Fruit fly (Drosophila melanogaster) whole organism, prepupa: Measurements from ENCODE around the gene CG42570.

Experiments
- Blimp-1 ChIP-seq: fragments of 200-800 bp; sonication (Bioruptor generic); optimal IDR thresholded peaks from 3 replicates; lab custom pipeline; 2017; ENCODE audit warnings: missing biosample characterization, missing genetic modification characterization, mild to moderate bottlenecking, moderate library complexity, missing genetic modification reagents
- CG11294 ChIP-seq: fragments of 200-800 bp; sonication (Bioruptor generic); IDR thresholded peaks from 2 replicates; pipeline ENCODE4 v1.3.6; 2022; ENCODE audit warnings: missing biosample characterization, missing genetic modification characterization
- CG11902 ChIP-seq: fragments of 200-800 bp; sonication (Bioruptor generic); optimal IDR thresholded peaks from 3 replicates; lab custom pipeline; 2016; ENCODE audit warnings: missing biosample characterization, missing genetic modification characterization
- CG15336 ChIP-seq: fragments of 200-800 bp; sonication (Bioruptor generic); IDR thresholded peaks from 2 replicates; pipeline ENCODE4 v1.3.6; 2022; ENCODE audit warnings: missing biosample characterization, missing genetic modification characterization
- CG1621 ChIP-seq: fragments of 200-800 bp; sonication (Bioruptor generic); optimal IDR thresholded peaks from 3 replicates; lab custom pipeline; 2018; ENCODE audit warnings: missing biosample characterization, mild to moderate bottlenecking, missing genetic modification characterization
- CG31627 ChIP-seq: fragments of 200-800 bp; sonication (Bioruptor generic); optimal IDR thresholded peaks from 3 replicates; lab custom pipeline; 2016; ENCODE audit warnings: missing biosample characterization, missing genetic modification characterization
- CG32006 ChIP-seq: fragments of 200-800 bp; sonication (Bioruptor generic); optimal IDR thresholded peaks from 3 replicates; lab custom pipeline; 2017; ENCODE audit warnings: missing biosample characterization, mild to moderate bottlenecking, missing genetic modification characterization
- CG4318 ChIP-seq: fragments of 200-800 bp; sonication (Bioruptor generic); optimal IDR thresholded peaks from 3 replicates; lab custom pipeline; 2017; ENCODE audit warnings: missing biosample characterization, mild to moderate bottlenecking, missing genetic modification characterization
- CG6163 ChIP-seq: fragments of 200-800 bp; sonication (Bioruptor generic); IDR thresholded peaks from 3 replicates; pipeline ENCODE4 v1.3.6; 2022; ENCODE audit warnings: missing biosample characterization, missing genetic modification characterization
- CG6276 ChIP-seq: fragments of 200-800 bp; sonication (Bioruptor generic); optimal IDR thresholded peaks from 2 replicates; lab custom pipeline; 2017; ENCODE audit warnings: missing biosample characterization, mild to moderate bottlenecking, missing genetic modification characterization
- CG6854 ChIP-seq: fragments of 200-800 bp; sonication (Bioruptor generic); optimal IDR thresholded peaks from 2 replicates; lab custom pipeline; 2017; ENCODE audit warnings: missing biosample characterization, mild to moderate bottlenecking, missing genetic modification characterization
- CG7368 ChIP-seq: fragments of 200-800 bp; sonication (Bioruptor generic); optimal IDR thresholded peaks from 3 replicates; lab custom pipeline; 2016; ENCODE audit warnings: missing biosample characterization, missing genetic modification characterization
- CG8119 ChIP-seq: fragments of 200-800 bp; sonication (Bioruptor generic); IDR thresholded peaks from 3 replicates; pipeline ENCODE4 v1.3.6; 2022; ENCODE audit warnings: missing biosample characterization, missing genetic modification characterization
- CG8632 ChIP-seq: fragments of 200-800 bp; sonication (Bioruptor generic); optimal IDR thresholded peaks from 3 replicates; lab custom pipeline; 2016; ENCODE audit warnings: missing biosample characterization, missing genetic modification characterization
- Eip75B ChIP-seq: fragments of 200-800 bp; sonication (Bioruptor generic); optimal IDR thresholded peaks from 3 replicates; lab custom pipeline; 2016; ENCODE audit warnings: missing biosample characterization, missing genetic modification characterization
- Eip78C ChIP-seq: fragments of 200-800 bp; sonication (Bioruptor generic); peaks from one replicate; lab custom pipeline; 2016; ENCODE audit warnings: missing biosample characterization, missing genetic modification characterization
- Eip93F ChIP-seq: fragments of 200-800 bp; sonication (Bioruptor generic); optimal IDR thresholded peaks from 2 replicates; lab custom pipeline; 2016; ENCODE audit warnings: missing biosample characterization, mild to moderate bottlenecking, missing genetic modification characterization
- Gug ChIP-seq: fragments of 200-800 bp; sonication (Bioruptor generic); IDR thresholded peaks from 2 replicates; pipeline ENCODE4 v1.3.6; 2022; ENCODE audit warnings: missing biosample characterization, missing genetic modification characterization
- Hr38 ChIP-seq: sonication (Bioruptor generic); optimal IDR thresholded peaks from 2 replicates; lab custom pipeline; 2016; ENCODE audit warnings: missing biosample characterization, missing genetic modification characterization
- Hr4 ChIP-seq: fragments of 200-800 bp; sonication (Bioruptor generic); optimal IDR thresholded peaks from 3 replicates; lab custom pipeline; 2016; ENCODE audit warnings: missing biosample characterization, missing genetic modification characterization
- Lpt ChIP-seq: fragments of 200-800 bp; sonication (Bioruptor generic); optimal IDR thresholded peaks from 3 replicates; lab custom pipeline; 2016; ENCODE audit warnings: missing biosample characterization, missing genetic modification characterization
- OdsH ChIP-seq: fragments of 200-800 bp; sonication (Bioruptor generic); optimal IDR thresholded peaks from 3 replicates; lab custom pipeline; 2016; ENCODE audit warnings: missing biosample characterization, missing genetic modification characterization
- Sox102F ChIP-seq: fragments of 200-800 bp; sonication (Bioruptor generic); optimal IDR thresholded peaks from 2 replicates; lab custom pipeline; 2016; ENCODE audit warnings: missing biosample characterization, mild to moderate bottlenecking, missing genetic modification characterization
- Sox14 ChIP-seq: fragments of 200-800 bp; sonication (Bioruptor generic); optimal IDR thresholded peaks from 3 replicates; lab custom pipeline; 2016; ENCODE audit warnings: missing biosample characterization, missing genetic modification characterization
- Sox15 ChIP-seq: fragments of 200-800 bp; sonication (Bioruptor generic); optimal IDR thresholded peaks from 3 replicates; lab custom pipeline; 2016; ENCODE audit warnings: missing biosample characterization, missing genetic modification characterization
- acj6 ChIP-seq: fragments of 200-800 bp; sonication (Bioruptor generic); optimal IDR thresholded peaks from 3 replicates; lab custom pipeline; 2016; ENCODE audit warnings: missing biosample characterization, missing genetic modification characterization
- cyc ChIP-seq: fragments of 200-800 bp; sonication (Bioruptor generic); optimal IDR thresholded peaks from 3 replicates; lab custom pipeline; 2016; ENCODE audit warnings: missing biosample characterization, missing genetic modification characterization
- dac ChIP-seq: fragments of 200-800 bp; sonication (Bioruptor generic); optimal IDR thresholded peaks from 2 replicates; lab custom pipeline; 2017; ENCODE audit warnings: missing biosample characterization, mild to moderate bottlenecking, missing genetic modification characterization
- dsx ChIP-seq: fragments of 200-800 bp; optimal IDR thresholded peaks from 3 replicates; lab custom pipeline; 2019; ENCODE audit warnings: missing biosample characterization, mild to moderate bottlenecking, missing genetic modification characterization, moderate library complexity; ENCODE audit not compliant: poor library complexity, severe bottlenecking
- esn ChIP-seq: fragments of 200-800 bp; sonication (Bioruptor generic); optimal IDR thresholded peaks from 2 replicates; lab custom pipeline; 2016; ENCODE audit warnings: missing biosample characterization, mild to moderate bottlenecking, missing genetic modification characterization, moderate library complexity
- fd85E ChIP-seq: fragments of 200-800 bp; sonication (Bioruptor generic); optimal IDR thresholded peaks from 3 replicates; lab custom pipeline; 2016; ENCODE audit warnings: missing biosample characterization, missing genetic modification characterization
- fkh ChIP-seq: fragments of 200-800 bp; sonication (Bioruptor generic); optimal IDR thresholded peaks from 3 replicates; lab custom pipeline; 2017; ENCODE audit warnings: missing biosample characterization, mild to moderate bottlenecking, missing genetic modification characterization, moderate library complexity
- lz ChIP-seq: fragments of 200-800 bp; sonication (Bioruptor generic); optimal IDR thresholded peaks from 3 replicates; lab custom pipeline; 2016; ENCODE audit warnings: missing biosample characterization, missing genetic modification characterization
- svp ChIP-seq: fragments of 200-800 bp; sonication (Bioruptor generic); peaks from one replicate; lab custom pipeline; 2016; ENCODE audit warnings: missing biosample characterization, missing genetic modification characterization
- topi ChIP-seq: fragments of 200-800 bp; sonication (Bioruptor generic); optimal IDR thresholded peaks from 3 replicates; lab custom pipeline; 2016; ENCODE audit warnings: missing biosample characterization, missing genetic modification characterization
- vri ChIP-seq: fragments of 200-800 bp; sonication (Bioruptor generic); optimal IDR thresholded peaks from 3 replicates; lab custom pipeline; 2016; ENCODE audit warnings: missing biosample characterization, mild to moderate bottlenecking, missing genetic modification characterization

CG42570 gene

dm6 chr3L:15700338-15700966 is 17.2 kb upstream of the CG42570 start (continued):
- peak; percentile 69 for TF ChIP-seq Sox102F (GFP tag; lab: Kevin White, UChicago)
- TF ChIP-seq dsx (GFP tag; lab: Kevin White, UChicago): peak; percentile 59
- TF ChIP-seq CG8632 (GFP tag; lab: Kevin White, UChicago): peak; percentile 80
- TF ChIP-seq Blimp-1 (GFP tag; lab: Kevin White, UChicago): peak; percentile 61
- peak; percentile 75 for TF ChIP-seq cyc (GFP tag; lab: Kevin White, UChicago)
- peak; percentile 82 for TF ChIP-seq CG31627 (GFP tag; lab: Kevin White, UChicago)
- no peak for TF ChIP-seq CG7368
- TF ChIP-seq Eip75B (GFP tag; lab: Kevin White, UChicago): peak; percentile 73
- TF ChIP-seq Sox14 (GFP tag; lab: Kevin White, UChicago): peak; percentile 81
- TF ChIP-seq dac (GFP tag; lab: Kevin White, UChicago): no peak
- TF ChIP-seq CG1621: no peak
- no peak for TF ChIP-seq fkh (GFP tag; lab: Kevin White, UChicago)
- TF ChIP-seq CG6276: no peak
- peak; percentile 91 for TF ChIP-seq esn (GFP tag; lab: Kevin White, UChicago)
- peak; percentile 97 for TF ChIP-seq Eip78C (GFP tag; lab: Kevin White, UChicago)
- TF ChIP-seq topi: peak; percentile 87
- peak; percentile 61 for TF ChIP-seq CG6854 (GFP tag; lab: Kevin White, UChicago)
- peak; percentile 5 for TF ChIP-seq CG4318
- TF ChIP-seq Hr4: no peak
- TF ChIP-seq CG8119 (GFP tag; lab: Robert Waterston, UW): peak; percentile 56; the same call in 2 of the 3 replicates
- peak; percentile 59 for TF ChIP-seq CG32006 (GFP tag; lab: Kevin White, UChicago)
- TF ChIP-seq Gug: no peak
- peak; percentile 54 for TF ChIP-seq Sox15 (GFP tag; lab: Kevin White, UChicago)
- TF ChIP-seq CG11902: peak; percentile 39
- peak; percentile 23 for TF ChIP-seq vri (GFP tag; lab: Kevin White, UChicago)
- TF ChIP-seq Lpt (GFP tag; lab: Kevin White, UChicago): no peak
- TF ChIP-seq acj6 (GFP tag; lab: Kevin White, UChicago): peak; percentile 85
- 0 out of 2 replicates have a peak, but pooled peaks have one; percentile 10 for TF ChIP-seq CG15336 (GFP tag; lab: Robert Waterston, UW)
- TF ChIP-seq CG6163: peak; percentile 34; the same call in 1 of the 3 replicates
- no peak for TF ChIP-seq Eip93F

DNA sequence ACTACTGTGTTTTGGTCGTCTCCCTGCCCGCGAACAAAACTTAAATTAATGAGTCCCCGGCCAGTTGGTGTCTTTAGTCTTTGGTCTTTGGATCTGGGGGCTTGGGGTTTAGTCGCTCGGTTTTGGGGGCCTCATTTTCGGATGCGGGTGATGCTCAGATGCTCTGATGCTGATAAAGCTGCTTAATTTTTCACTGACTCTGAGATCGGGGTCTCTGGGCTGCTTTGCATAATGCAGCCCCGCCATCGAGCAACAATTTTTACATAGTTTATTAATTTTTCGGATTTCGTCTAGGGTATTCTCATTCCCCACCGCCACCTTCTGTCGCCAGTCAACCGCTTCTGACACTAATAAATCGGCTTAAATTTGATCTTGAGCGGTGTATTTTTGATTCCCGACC is 15.4 kb upstream of the CG42570 start:
- TF ChIP-seq Hr4: no peak
- TF ChIP-seq CG8632 (GFP tag; lab: Kevin White, UChicago): no peak

DNA sequence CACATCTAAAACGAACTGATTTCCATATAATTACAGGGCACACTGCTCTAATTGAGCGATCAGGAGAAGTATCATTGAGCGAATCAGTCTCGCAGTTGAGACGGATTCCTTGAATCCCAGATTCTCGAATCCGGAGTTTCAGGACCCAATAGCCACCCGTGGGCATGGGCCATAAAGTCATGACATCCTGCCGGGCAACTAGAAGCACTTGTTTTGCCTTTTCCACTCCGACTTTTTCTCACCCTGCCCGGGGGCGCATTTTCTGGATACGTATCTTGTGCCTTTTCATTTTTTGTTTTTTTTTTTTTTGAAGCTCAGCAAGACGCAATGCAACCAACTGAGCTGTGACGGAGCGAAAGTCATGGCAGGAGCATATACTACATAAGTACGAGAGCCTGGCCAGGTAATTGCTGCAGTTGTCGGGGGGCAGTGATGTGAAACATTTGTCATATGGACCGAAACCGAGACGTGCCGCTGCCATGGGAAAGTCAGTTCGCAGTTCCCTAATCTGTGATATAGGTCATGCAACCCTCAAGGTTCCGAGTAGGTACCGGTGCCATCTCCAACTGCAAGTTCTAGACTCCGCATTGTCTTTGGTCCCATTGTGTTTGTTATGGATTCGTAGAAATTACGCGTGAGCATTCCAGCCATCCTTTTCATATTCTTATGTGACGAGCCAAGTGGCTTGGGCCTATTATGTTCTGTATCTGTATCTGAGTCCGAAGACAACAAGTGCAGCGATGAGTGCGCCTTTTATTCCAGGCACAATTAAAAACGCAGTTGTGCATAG is 14.1 kb upstream of the CG42570 start:
- no peak for TF ChIP-seq OdsH (GFP tag; lab: Kevin White, UChicago)
- TF ChIP-seq dac (GFP tag; lab: Kevin White, UChicago): no peak
- no peak for TF ChIP-seq CG8119 (GFP tag; lab: Robert Waterston, UW)
- no peak for TF ChIP-seq lz (GFP tag; lab: Kevin White, UChicago)
- TF ChIP-seq CG11294 (GFP tag; lab: Robert Waterston, UW): no peak
- TF ChIP-seq CG6276: no peak
- TF ChIP-seq fd85E: no peak
- no peak for TF ChIP-seq CG7368
- no peak for TF ChIP-seq acj6 (GFP tag; lab: Kevin White, UChicago)
- TF ChIP-seq Sox14 (GFP tag; lab: Kevin White, UChicago): no peak
- TF ChIP-seq Hr38 (GFP tag; lab: Kevin White, UChicago): no peak
- TF ChIP-seq svp (GFP tag; lab: Kevin White, UChicago): no peak
